Worm (Caenorhabditis elegans): ENCODE data around the gene srx-12.

srx-12 gene

ce11 chrIV:1015430-1015829, 30.4 kb upstream of the srx-12 start:
- no peak for TF ChIP-seq efl-1 (GFP tag; optimal IDR thresholded peaks at IDR 0.05)

- TF ChIP-seq Y53F4B.3 (GFP tag; IDR thresholded peaks at IDR 0.05) (no peak), mcd-1 (GFP tag; IDR thresholded peaks at IDR 0.05) (peak; percentile 34; the same call in 1 of the 2 replicates), hmg-20 (GFP tag; IDR thresholded peaks at IDR 0.05) (0 out of 2 replicates have a peak, but pooled peaks have one; percentile 14), akir-1 (GFP tag; optimal IDR thresholded peaks at IDR 0.05) (no peak), cebp-2 (GFP tag; IDR thresholded peaks at IDR 0.05) (peak; percentile 62; the same call in 1 of the 2 replicates), F57C9.4 (tag; optimal IDR thresholded peaks at IDR 0.05) (no peak), zfh-2 (GFP tag; conservative IDR thresholded peaks at IDR 0.05) (peak; percentile 53), snpc-1.1 (tag; optimal IDR thresholded peaks at IDR 0.05; ENCODE audit: insufficient read depth) (no peak), Y53G8AR.9 (GFP tag; conservative IDR thresholded peaks at IDR 0.05) (no peak), him-1 (tag; optimal IDR thresholded peaks at IDR 0.05) (peak; percentile 54), pha-4 (tag; optimal IDR thresholded peaks at IDR 0.05) (no peak), dox-1 (GFP tag; IDR thresholded peaks at IDR 0.05) (0 out of 2 replicates have a peak, but pooled peaks have one; percentile 20), athp-1 (tag; optimal IDR thresholded peaks at IDR 0.05) (no peak)
Measured at ce11 chrIV:1019801-1020200, 26.0 kb upstream of the srx-12 start.

- no peak for TF ChIP-seq efl-1 (GFP tag; optimal IDR thresholded peaks at IDR 0.05)
- no peak for TF ChIP-seq F52B5.7 (tag; optimal IDR thresholded peaks at IDR 0.05)
- TF ChIP-seq aptf-2 (GFP tag; conservative IDR thresholded peaks at IDR 0.05) = no peak
- no peak for TF ChIP-seq hsf-1 (GFP tag; IDR thresholded peaks at IDR 0.05)
Measured at ce11 chrIV:1029939-1030338, 15.8 kb upstream of the srx-12 start, which contains the start of gene abhd-14. Gene abhd-14 (minus strand): TSS chrIV:1030039.

- TF ChIP-seq nhr-80 (tag; optimal IDR thresholded peaks at IDR 0.05) (peak; percentile 89), bed-1 (GFP tag; IDR thresholded peaks at IDR 0.05) (no peak)
Measured at ce11 chrIV:1035108-1035507, 10.7 kb upstream of the srx-12 start.

- no peak for TF ChIP-seq hmg-1.2 (GFP tag; IDR thresholded peaks at IDR 0.05)
- no peak for TF ChIP-seq hsf-1 (GFP tag; IDR thresholded peaks at IDR 0.05)
- TF ChIP-seq let-526 (GFP tag; IDR thresholded peaks at IDR 0.05) = no peak
Measured at ce11 chrIV:1038516-1038915, 7.3 kb upstream of the srx-12 start.

ce11 chrIV:1040537-1040936, 5.2 kb upstream of the srx-12 start:
- TF ChIP-seq gei-17 (GFP tag; optimal IDR thresholded peaks at IDR 0.05) (no peak), mcd-1 (GFP tag; IDR thresholded peaks at IDR 0.05) (peak; percentile 67)

ce11 chrIV:1044287-1044686, 1.5 kb upstream of the srx-12 start, which contains the start of gene Y55F3AM.11:
Gene Y55F3AM.11 (minus strand): TSS chrIV:1044387.
- TF ChIP-seq nhr-120 (GFP tag; IDR thresholded peaks at IDR 0.05) (no peak), Y53G8AR.9 (GFP tag; conservative IDR thresholded peaks at IDR 0.05) (no peak), attf-6 (GFP tag; IDR thresholded peaks at IDR 0.05) (no peak), ama-1 (optimal IDR thresholded peaks at IDR 0.05) (no peak), ama-1 (GFP tag; optimal IDR thresholded peaks at IDR 0.05) (no peak), hrde-1 (tag; optimal IDR thresholded peaks at IDR 0.05; ENCODE audit: borderline replicate concordance) (no peak), Y95B8A.8 (GFP tag; IDR thresholded peaks at IDR 0.05) (no peak), let-607 (tag; optimal IDR thresholded peaks at IDR 0.05) (no peak), cebp-1 (GFP tag; IDR thresholded peaks at IDR 0.05) (no peak), cebp-1 (tag; optimal IDR thresholded peaks at IDR 0.05) (no peak), rpc-1 (optimal IDR thresholded peaks at IDR 0.05) (no peak), rpc-1 (tag; optimal IDR thresholded peaks at IDR 0.05) (no peak), nhr-27 (tag; optimal IDR thresholded peaks at IDR 0.05) (no peak), rcor-1 (GFP tag; IDR thresholded peaks at IDR 0.05) (no peak), D2030.7 (GFP tag; IDR thresholded peaks at IDR 0.05) (no peak), lin-35 (GFP tag; optimal IDR thresholded peaks at IDR 0.05) (no peak), madf-3 (GFP tag; IDR thresholded peaks at IDR 0.05) (no peak), lin-26 (GFP tag; IDR thresholded peaks at IDR 0.05) (no peak), ztf-25 (GFP tag; IDR thresholded peaks at IDR 0.05) (no peak)

Data from whole organism, young adult.